Fruit fly (Drosophila melanogaster) Kc167 (cell line): Measurements from ENCODE around the gene CG4278.

Source experiments
- Myc ChIP-seq: fragments of >200 bp; optimal IDR thresholded peaks from 2 replicates; lab custom pipeline; 2017; ENCODE audit warnings: missing external identifiers
- Sin3A ChIP-seq: fragments of >200 bp; optimal IDR thresholded peaks from 2 replicates; lab custom pipeline; 2018; ENCODE audit warnings: missing external identifiers
- h ChIP-seq: fragments of >200 bp; optimal IDR thresholded peaks from 3 replicates; lab custom pipeline; 2018; ENCODE audit warnings: missing external identifiers
- insv ChIP-seq: fragments of >200 bp; optimal IDR thresholded peaks from 3 replicates; lab custom pipeline; 2018; ENCODE audit warnings: missing external identifiers
- psq ChIP-seq: fragments of >200 bp; optimal IDR thresholded peaks from 2 replicates; lab custom pipeline; 2017; ENCODE audit warnings: missing external identifiers
- ttk ChIP-seq: sonication (Bioruptor generic); optimal IDR thresholded peaks from 2 replicates; lab custom pipeline; 2017; ENCODE audit warnings: missing external identifiers

- no peak for TF ChIP-seq insv
- TF ChIP-seq psq (lab: Kevin White, UChicago), result no peak
- TF ChIP-seq h (lab: Kevin White, UChicago), result no peak
- no peak for TF ChIP-seq Myc (lab: Kevin White, UChicago)
- TF ChIP-seq Sin3A (lab: Kevin White, UChicago), result no peak
- TF ChIP-seq ttk (lab: Kevin White, UChicago), result no peak
These were observed 2.2 kb downstream of the CG4278 start, which contains the start of gene mRpL4 for dm6 chr2L:16329102-16329520.
